Worm (Caenorhabditis elegans) whole organism, mixed stage, embryonic: Measurements from ENCODE around the gene C15H9.9.

Source experiments
- M03D4.4 ChIP-seq: sonication (generic microtip); optimal IDR thresholded peaks from 2 replicates; lab custom pipeline; 2017; ENCODE audit warnings: mild to moderate bottlenecking, missing genetic modification characterization, missing compliant biosample characterization
- bed-3 ChIP-seq: fragments of 200-800 bp; sonication (Bioruptor generic); optimal IDR thresholded peaks from 3 replicates; lab custom pipeline; 2018; ENCODE audit warnings: mild to moderate bottlenecking, missing genetic modification characterization, moderate library complexity, missing compliant biosample characterization
- blmp-1 ChIP-seq: fragments of 150-350 bp; optimal IDR thresholded peaks from 2 replicates; lab custom pipeline; 2014; ENCODE audit warnings: missing biosample characterization, missing genetic modification characterization
- ceh-39 ChIP-seq: fragments of 150-350 bp; optimal IDR thresholded peaks from 2 replicates; lab custom pipeline; 2014; ENCODE audit warnings: missing biosample characterization, missing genetic modification characterization
- ceh-43 ChIP-seq: fragments of 200-800 bp; sonication (Bioruptor generic); optimal IDR thresholded peaks from 2 replicates; lab custom pipeline; 2018; ENCODE audit warnings: mild to moderate bottlenecking, missing genetic modification characterization, moderate library complexity, missing compliant biosample characterization
- ceh-83 ChIP-seq: fragments of 200-800 bp; sonication (Bioruptor generic); optimal IDR thresholded peaks from 2 replicates; lab custom pipeline; 2018; ENCODE audit warnings: mild to moderate bottlenecking, missing genetic modification characterization, missing compliant biosample characterization
- ces-1 ChIP-seq: fragments of 150-350 bp; optimal IDR thresholded peaks from 2 replicates; lab custom pipeline; 2014; ENCODE audit warnings: missing biosample characterization, missing genetic modification reagents, missing genetic modification characterization
- cnd-1 ChIP-seq: fragments of 200-800 bp; sonication (Bioruptor generic); optimal IDR thresholded peaks from 2 replicates; lab custom pipeline; 2018; ENCODE audit warnings: mild to moderate bottlenecking, missing genetic modification characterization, missing compliant biosample characterization
- drap-1 ChIP-seq: fragments of 200-800 bp; sonication (Bioruptor generic); optimal IDR thresholded peaks from 3 replicates; lab custom pipeline; 2018; ENCODE audit warnings: mild to moderate bottlenecking, missing genetic modification characterization, missing compliant biosample characterization
- elt-1 ChIP-seq: sonication (generic microtip); optimal IDR thresholded peaks from 2 replicates; lab custom pipeline; 2017; ENCODE audit warnings: missing genetic modification characterization, mild to moderate bottlenecking, missing compliant biosample characterization, antibody characterized with exemption, moderate library complexity, borderline replicate concordance; ENCODE audit not compliant: insufficient read depth
- elt-3 ChIP-seq: fragments of 150-350 bp; optimal IDR thresholded peaks from 2 replicates; lab custom pipeline; 2014; ENCODE audit warnings: missing biosample characterization, missing genetic modification characterization
- flh-1 ChIP-seq: fragments of 200-800 bp; sonication (Bioruptor generic); optimal IDR thresholded peaks from 2 replicates; lab custom pipeline; 2018; ENCODE audit warnings: mild to moderate bottlenecking, missing genetic modification characterization, moderate library complexity, missing compliant biosample characterization
- ham-2 ChIP-seq: fragments of 200-800 bp; sonication (Bioruptor generic); optimal IDR thresholded peaks from 2 replicates; lab custom pipeline; 2018; ENCODE audit warnings: mild to moderate bottlenecking, missing genetic modification characterization, missing compliant biosample characterization
- hlh-1 ChIP-seq: fragments of 150-350 bp; optimal IDR thresholded peaks from 2 replicates; lab custom pipeline; 2014; ENCODE audit warnings: missing biosample characterization, missing genetic modification reagents, missing genetic modification characterization
- lin-13 ChIP-seq: fragments of 150-350 bp; optimal IDR thresholded peaks from 2 replicates; lab custom pipeline; 2014; ENCODE audit warnings: missing biosample characterization, missing genetic modification characterization
- lin-32 ChIP-seq: fragments of 200-800 bp; sonication (Bioruptor generic); optimal IDR thresholded peaks from 2 replicates; lab custom pipeline; 2018; ENCODE audit warnings: mild to moderate bottlenecking, missing genetic modification characterization, missing compliant biosample characterization
- lsy-2 ChIP-seq: fragments of 150-350 bp; optimal IDR thresholded peaks from 2 replicates; lab custom pipeline; 2014; ENCODE audit warnings: missing biosample characterization, missing genetic modification characterization
- mab-5 ChIP-seq: fragments of 150-350 bp; optimal IDR thresholded peaks from 2 replicates; lab custom pipeline; 2014; ENCODE audit warnings: missing biosample characterization, missing genetic modification characterization
- mep-1 ChIP-seq: fragments of 150-350 bp; optimal IDR thresholded peaks from 2 replicates; lab custom pipeline; 2017; ENCODE audit warnings: missing biosample characterization, missing genetic modification reagents, missing genetic modification characterization, inconsistent platforms
- mls-2 ChIP-seq: sonication (generic microtip); optimal IDR thresholded peaks from 2 replicates; lab custom pipeline; 2016; ENCODE audit warnings: mild to moderate bottlenecking, missing genetic modification characterization, moderate library complexity, missing compliant biosample characterization
- nhr-12 ChIP-seq: fragments of 150-350 bp; optimal IDR thresholded peaks from 2 replicates; lab custom pipeline; 2014; ENCODE audit warnings: missing biosample characterization, missing genetic modification characterization
- nhr-2 ChIP-seq: fragments of 150-350 bp; optimal IDR thresholded peaks from 2 replicates; lab custom pipeline; 2014; ENCODE audit warnings: missing biosample characterization, missing genetic modification characterization
- nhr-237 ChIP-seq: fragments of 150-350 bp; optimal IDR thresholded peaks from 2 replicates; lab custom pipeline; 2014; ENCODE audit warnings: missing biosample characterization, missing genetic modification characterization
- nhr-28 ChIP-seq: fragments of 150-350 bp; optimal IDR thresholded peaks from 2 replicates; lab custom pipeline; 2014; ENCODE audit warnings: missing biosample characterization, missing genetic modification characterization
- nhr-76 ChIP-seq: sonication (generic microtip); optimal IDR thresholded peaks from 2 replicates; lab custom pipeline; 2017; ENCODE audit warnings: missing biosample characterization, missing genetic modification characterization
- pha-4 ChIP-seq: fragments of 150-350 bp; optimal IDR thresholded peaks from 2 replicates; lab custom pipeline; 2018; ENCODE audit warnings: missing biosample characterization, missing genetic modification reagents, missing genetic modification characterization
- sem-2 ChIP-seq: fragments of 200-800 bp; sonication (Bioruptor generic); optimal IDR thresholded peaks from 2 replicates; lab custom pipeline; 2018; ENCODE audit warnings: mild to moderate bottlenecking, missing genetic modification characterization, missing compliant biosample characterization
- snpc-4 ChIP-seq: fragments of 150-350 bp; optimal IDR thresholded peaks from 2 replicates; lab custom pipeline; 2014; ENCODE audit warnings: missing biosample characterization, missing genetic modification characterization
- sptf-1 ChIP-seq: sonication (generic microtip); optimal IDR thresholded peaks from 2 replicates; lab custom pipeline; 2017; ENCODE audit warnings: mild to moderate bottlenecking, missing genetic modification characterization, moderate library complexity, missing compliant biosample characterization
- tbx-8 ChIP-seq: fragments of 200-800 bp; sonication (Bioruptor generic); optimal IDR thresholded peaks from 2 replicates; lab custom pipeline; 2018; ENCODE audit warnings: mild to moderate bottlenecking, missing genetic modification characterization, moderate library complexity, missing compliant biosample characterization
- unc-120 ChIP-seq: sonication (generic microtip); optimal IDR thresholded peaks from 2 replicates; lab custom pipeline; 2017; ENCODE audit warnings: missing genetic modification characterization, missing compliant biosample characterization; ENCODE audit not compliant: poor library complexity, severe bottlenecking
- unc-39 ChIP-seq: fragments of 150-350 bp; optimal IDR thresholded peaks from 2 replicates; lab custom pipeline; 2014; ENCODE audit warnings: missing biosample characterization, missing genetic modification characterization
- unc-62 ChIP-seq: fragments of 150-350 bp; optimal IDR thresholded peaks from 2 replicates; lab custom pipeline; 2014; ENCODE audit warnings: missing biosample characterization, missing genetic modification reagents, missing genetic modification characterization
- zip-8 ChIP-seq: fragments of 150-350 bp; optimal IDR thresholded peaks from 2 replicates; lab custom pipeline; 2014; ENCODE audit warnings: missing biosample characterization, missing genetic modification characterization
- ztf-11 ChIP-seq: fragments of 150-350 bp; optimal IDR thresholded peaks from 2 replicates; lab custom pipeline; 2014; ENCODE audit warnings: missing biosample characterization, missing genetic modification characterization

C15H9.9 gene

ce11 chrX:6155436-6155835 is 27.4 kb upstream of the C15H9.9 start:
- TF ChIP-seq ces-1 (GFP tag; lab: Kevin White, UChicago) (peak; percentile 85), ztf-11 (tag; lab: Kevin White, UChicago) (no peak), drap-1 (no peak)

DNA sequence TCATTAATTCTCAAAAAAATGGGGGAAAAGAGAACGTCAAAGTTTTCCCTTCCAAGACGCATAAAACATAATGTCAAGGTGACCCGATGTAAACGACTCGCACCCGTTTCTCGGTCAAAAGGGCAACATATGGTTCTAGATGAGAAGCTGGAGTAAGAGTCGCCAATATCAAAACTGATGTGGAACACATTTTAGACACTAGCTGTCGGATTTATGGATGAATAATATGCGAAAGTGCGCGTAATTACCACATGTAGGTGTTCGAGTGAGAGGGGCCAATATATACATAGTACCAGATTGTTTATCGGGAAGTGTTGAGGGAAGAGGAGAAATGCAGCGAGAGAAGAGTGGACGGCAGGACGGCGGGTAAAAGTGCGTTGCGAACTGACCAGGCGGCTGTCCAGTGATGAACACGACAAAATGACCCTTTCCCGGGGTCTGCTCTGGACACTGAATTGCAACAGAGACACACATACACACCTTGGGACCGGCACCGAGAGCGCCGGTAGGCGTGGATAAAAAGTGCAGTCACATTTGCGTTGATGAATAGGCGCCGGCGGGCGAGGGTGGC is 23.0 kb upstream of the C15H9.9 start:
- TF ChIP-seq unc-120: peak; percentile 51
- TF ChIP-seq elt-1: no peak
- TF ChIP-seq nhr-76 (tag; lab: Kevin White, UChicago): no peak
- TF ChIP-seq M03D4.4 (tag; lab: Kevin White, UChicago): no peak
- no peak for TF ChIP-seq nhr-237 (tag; lab: Kevin White, UChicago)
- peak; percentile 37 for TF ChIP-seq mls-2 (tag; lab: Kevin White, UChicago)
- TF ChIP-seq cnd-1 (tag; lab: Kevin White, UChicago): no peak
- no peak for TF ChIP-seq ceh-43 (GFP tag; lab: Kevin White, UChicago)
- no peak for TF ChIP-seq flh-1 (GFP tag; lab: Kevin White, UChicago)
- peak; percentile 75 for TF ChIP-seq hlh-1
- TF ChIP-seq ceh-39 (tag; lab: Kevin White, UChicago): no peak
- TF ChIP-seq mab-5 (tag; lab: Kevin White, UChicago): no peak
- TF ChIP-seq bed-3 (GFP tag; lab: Kevin White, UChicago): no peak
- no peak for TF ChIP-seq ces-1 (GFP tag; lab: Kevin White, UChicago)
- TF ChIP-seq pha-4 (tag; lab: Kevin White, UChicago): no peak
- TF ChIP-seq nhr-28 (tag; lab: Kevin White, UChicago): no peak
- TF ChIP-seq lsy-2 (tag; lab: Kevin White, UChicago): no peak
- no peak for TF ChIP-seq ztf-11 (tag; lab: Kevin White, UChicago)
- no peak for TF ChIP-seq unc-39 (tag; lab: Kevin White, UChicago)
- no peak for TF ChIP-seq ceh-83 (GFP tag; lab: Kevin White, UChicago)
- TF ChIP-seq sptf-1 (tag; lab: Kevin White, UChicago): peak; percentile 15
- no peak for TF ChIP-seq lin-32
- peak; percentile 47 for TF ChIP-seq nhr-2 (tag; lab: Kevin White, UChicago)
- no peak for TF ChIP-seq ham-2 (GFP tag; lab: Kevin White, UChicago)
- peak; percentile 2 for TF ChIP-seq unc-62
- TF ChIP-seq elt-3 (tag; lab: Kevin White, UChicago): no peak
- TF ChIP-seq sem-2 (GFP tag; lab: Kevin White, UChicago): no peak
- TF ChIP-seq nhr-12 (tag; lab: Kevin White, UChicago): no peak
- no peak for TF ChIP-seq drap-1
- TF ChIP-seq zip-8: no peak
- TF ChIP-seq tbx-8 (GFP tag; lab: Kevin White, UChicago): no peak
- TF ChIP-seq blmp-1 (tag; lab: Kevin White, UChicago): no peak
- no peak for TF ChIP-seq mep-1 (tag; lab: Kevin White, UChicago)
- TF ChIP-seq lin-13 (tag; lab: Kevin White, UChicago): no peak
- TF ChIP-seq snpc-4 (tag; lab: Kevin White, UChicago): no peak

ce11 chrX:6150449-6150848 is 22.4 kb upstream of the C15H9.9 start, which contains the start of gene tag-275:
Gene tag-275, minus strand, starts transcription at chrX:6150549.
- TF ChIP-seq lin-13 (tag; lab: Kevin White, UChicago): no peak
- TF ChIP-seq nhr-76 (tag; lab: Kevin White, UChicago): no peak
- TF ChIP-seq nhr-2 (tag; lab: Kevin White, UChicago): no peak
- TF ChIP-seq mls-2 (tag; lab: Kevin White, UChicago): no peak
- no peak for TF ChIP-seq ceh-43 (GFP tag; lab: Kevin White, UChicago)
- TF ChIP-seq drap-1: no peak
- TF ChIP-seq cnd-1 (tag; lab: Kevin White, UChicago): no peak
- no peak for TF ChIP-seq mep-1 (tag; lab: Kevin White, UChicago)
- TF ChIP-seq elt-1: no peak
- TF ChIP-seq ztf-11 (tag; lab: Kevin White, UChicago): no peak
- no peak for TF ChIP-seq nhr-28 (tag; lab: Kevin White, UChicago)
- TF ChIP-seq hlh-1: no peak
- no peak for TF ChIP-seq blmp-1 (tag; lab: Kevin White, UChicago)
- no peak for TF ChIP-seq flh-1 (GFP tag; lab: Kevin White, UChicago)
- TF ChIP-seq mab-5 (tag; lab: Kevin White, UChicago): no peak
- TF ChIP-seq, all 35 proteins: peak for 0
